Worm (Caenorhabditis elegans): ENCODE data around the gene chca-1.

chca-1 gene

ce11 chrIV:9672434-9672833 lies 21.2 kb downstream of the chca-1 start:
- TF ChIP-seq nhr-67 (tag; optimal IDR thresholded peaks at IDR 0.05): no peak
- peak; percentile 88 for TF ChIP-seq nhr-43 (tag; optimal IDR thresholded peaks at IDR 0.05; ENCODE audit: poor library complexity, severe bottlenecking)
- TF ChIP-seq nhr-25 (tag; optimal IDR thresholded peaks at IDR 0.05): peak; percentile 52
- peak; percentile 94 for TF ChIP-seq nhr-23 (tag; optimal IDR thresholded peaks at IDR 0.05)
- peak in 1 of 3 experiments; percentile 79 for TF ChIP-seq elt-3 (tag; optimal IDR thresholded peaks at IDR 0.05)
- no peak for TF ChIP-seq nhr-237 (tag; optimal IDR thresholded peaks at IDR 0.05)

DNA sequence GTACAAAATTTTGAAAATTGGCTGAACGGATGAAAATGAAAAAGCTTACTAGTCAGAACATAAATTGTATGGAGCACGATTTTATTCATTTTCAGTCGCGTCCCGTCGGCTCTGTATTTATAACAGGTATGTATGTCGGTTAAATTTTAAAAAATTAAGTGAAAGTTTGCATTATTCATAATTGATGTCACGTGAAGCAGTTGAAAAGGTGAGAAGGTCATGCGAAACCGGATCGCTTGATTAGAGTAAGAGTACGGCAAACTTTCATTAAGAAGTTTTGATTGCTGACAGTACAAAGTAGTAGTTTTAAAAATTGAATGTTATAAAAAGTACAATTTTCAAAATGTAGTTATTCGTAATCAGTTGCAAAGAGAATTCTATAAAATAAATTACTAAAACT lies 22.0 kb downstream of the chca-1 start:
- TF ChIP-seq lin-39 (tag; optimal IDR thresholded peaks at IDR 0.05) (no peak), ztf-4 (tag; optimal IDR thresholded peaks at IDR 0.05) (no peak), nhr-25 (tag; optimal IDR thresholded peaks at IDR 0.05) (peak; percentile 25), eor-1 (tag; optimal IDR thresholded peaks at IDR 0.05) (no peak)

ce11 chrIV:9673683-9674336 lies 22.6 kb downstream of the chca-1 start:
- TF ChIP-seq pqm-1 (tag; optimal IDR thresholded peaks at IDR 0.05): peak; percentile 75
- TF ChIP-seq elt-2 (tag; optimal IDR thresholded peaks at IDR 0.05): peak; percentile 40
- TF ChIP-seq nhr-25 (tag; optimal IDR thresholded peaks at IDR 0.05): no peak
- TF ChIP-seq egl-27 (tag; optimal IDR thresholded peaks at IDR 0.05): no peak
- no peak for TF ChIP-seq mdl-1 (tag; optimal IDR thresholded peaks at IDR 0.05)
- no peak for TF ChIP-seq unc-39 (tag; optimal IDR thresholded peaks at IDR 0.05)
- TF ChIP-seq elt-1 (tag; optimal IDR thresholded peaks at IDR 0.05): peak; percentile 72
- no peak for TF ChIP-seq nhr-11 (tag; optimal IDR thresholded peaks at IDR 0.05)
- peak; percentile 2 for TF ChIP-seq nfya-1 (tag; optimal IDR thresholded peaks at IDR 0.05; ENCODE audit: insufficient read depth)
- peak; percentile 40 for TF ChIP-seq ama-1 (optimal IDR thresholded peaks at IDR 0.05)
- TF ChIP-seq lsy-12 (tag; optimal IDR thresholded peaks at IDR 0.05): no peak
- no peak for TF ChIP-seq ztf-4 (tag; optimal IDR thresholded peaks at IDR 0.05)

DNA sequence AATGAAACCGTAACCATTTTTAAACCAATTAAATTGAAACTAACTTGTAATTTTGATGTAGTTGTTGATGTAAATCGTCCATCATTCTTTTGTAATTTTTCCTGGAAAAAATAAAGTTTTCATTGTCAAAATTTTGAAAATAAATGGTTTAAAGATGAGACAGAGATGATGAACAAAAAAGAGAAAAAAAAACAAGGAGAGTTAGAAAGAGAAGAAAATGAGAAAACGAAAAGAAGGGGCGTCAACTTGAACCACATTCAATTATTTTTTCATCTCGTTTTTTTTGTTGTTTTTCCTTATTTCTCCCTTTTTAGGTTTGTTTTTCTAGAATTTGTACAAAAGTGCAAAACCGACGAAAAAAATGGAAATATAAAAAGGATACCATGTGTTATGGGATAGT lies 24.4 kb downstream of the chca-1 start, which contains the start of gene nhr-34:
Gene nhr-34 (minus strand): TSS at position 101 of the 400 bp plus-strand sequence.
- no peak for TF ChIP-seq eor-1 (tag; optimal IDR thresholded peaks at IDR 0.05)
- TF ChIP-seq nhr-237 (tag; optimal IDR thresholded peaks at IDR 0.05): no peak
- TF ChIP-seq skn-1 (tag; optimal IDR thresholded peaks at IDR 0.05): no peak
- no peak for TF ChIP-seq zag-1 (tag; optimal IDR thresholded peaks at IDR 0.05)
- no peak for TF ChIP-seq elt-3 (tag; optimal IDR thresholded peaks at IDR 0.05)
- no peak for TF ChIP-seq nhr-12 (tag; optimal IDR thresholded peaks at IDR 0.05)
- TF ChIP-seq fos-1 (tag; optimal IDR thresholded peaks at IDR 0.05): no peak
- TF ChIP-seq nhr-77 (tag; optimal IDR thresholded peaks at IDR 0.05): no peak
- no peak for TF ChIP-seq egl-5 (tag; optimal IDR thresholded peaks at IDR 0.05)
- TF ChIP-seq nfya-1 (tag; optimal IDR thresholded peaks at IDR 0.05; ENCODE audit: insufficient read depth): no peak
- no peak for TF ChIP-seq lin-15B (tag; optimal IDR thresholded peaks at IDR 0.05)
- no peak for TF ChIP-seq R02D3.7 (tag; optimal IDR thresholded peaks at IDR 0.05)
- no peak for TF ChIP-seq mdl-1 (tag; optimal IDR thresholded peaks at IDR 0.05)
- TF ChIP-seq jun-1 (tag; optimal IDR thresholded peaks at IDR 0.05): no peak
- no peak for TF ChIP-seq egl-27 (tag; optimal IDR thresholded peaks at IDR 0.05)
- no peak for TF ChIP-seq ztf-11 (tag; optimal IDR thresholded peaks at IDR 0.05)
- no peak for TF ChIP-seq lsy-12 (tag; optimal IDR thresholded peaks at IDR 0.05)
- no peak for TF ChIP-seq nhr-76 (tag; optimal IDR thresholded peaks at IDR 0.05)
- TF ChIP-seq mml-1 (tag; optimal IDR thresholded peaks at IDR 0.05): no peak
- TF ChIP-seq ztf-4 (tag; optimal IDR thresholded peaks at IDR 0.05): no peak

- TF ChIP-seq pqm-1 (tag; optimal IDR thresholded peaks at IDR 0.05) (peak; percentile 96), ceh-16 (tag; optimal IDR thresholded peaks at IDR 0.05) (no peak), nfya-1 (tag; optimal IDR thresholded peaks at IDR 0.05; ENCODE audit: insufficient read depth) (no peak), eor-1 (tag; optimal IDR thresholded peaks at IDR 0.05) (no peak), nhr-237 (tag; optimal IDR thresholded peaks at IDR 0.05) (no peak), nhr-76 (tag; optimal IDR thresholded peaks at IDR 0.05) (no peak), nhr-43 (tag; optimal IDR thresholded peaks at IDR 0.05; ENCODE audit: poor library complexity, severe bottlenecking) (no peak), fkh-2 (tag; optimal IDR thresholded peaks at IDR 0.05) (no peak), elt-3 (tag; optimal IDR thresholded peaks at IDR 0.05) (no peak), mml-1 (tag; optimal IDR thresholded peaks at IDR 0.05) (no peak), fos-1 (tag; optimal IDR thresholded peaks at IDR 0.05) (no peak), ceh-82 (tag; optimal IDR thresholded peaks at IDR 0.05) (no peak), sea-2 (GFP tag; optimal IDR thresholded peaks at IDR 0.05) (no peak), tbx-2 (tag; optimal IDR thresholded peaks at IDR 0.05) (no peak), ceh-28 (tag; optimal IDR thresholded peaks at IDR 0.05) (no peak), skn-1 (tag; optimal IDR thresholded peaks at IDR 0.05) (no peak), hmg-11 (tag; optimal IDR thresholded peaks at IDR 0.05) (no peak), nhr-23 (tag; optimal IDR thresholded peaks at IDR 0.05) (no peak), elt-2 (tag; optimal IDR thresholded peaks at IDR 0.05) (peak; percentile 94), unc-62 (GFP tag; optimal IDR thresholded peaks at IDR 0.05) (no peak), zag-1 (tag; optimal IDR thresholded peaks at IDR 0.05) (no peak), daf-12 (tag; optimal IDR thresholded peaks at IDR 0.05) (no peak), egl-5 (tag; optimal IDR thresholded peaks at IDR 0.05) (no peak), pha-4 (tag; optimal IDR thresholded peaks at IDR 0.05) (peak; percentile 54)
These were observed 25.3 kb downstream of the chca-1 start for ce11 chrIV:9676535-9676934.
